Fruit fly (Drosophila melanogaster) S2 (cell line): ENCODE measurements around the gene CG1273.

ENCODE experiments used
- CG8478 ChIP-seq: fragments of >200 bp; optimal IDR thresholded peaks from 2 replicates; lab custom pipeline; 2018
- CTCF ChIP-seq, 2 experiments: fragments of >200 bp; optimal IDR thresholded peaks; 2 replicates each; lab custom pipeline; 2018

CG1273 gene

dm6 chr3L:4293304-4293703, 29.8 kb downstream of the CG1273 start:
- TF ChIP-seq CG8478 (lab: Kevin White, UChicago) (no peak), CTCF (optimal IDR thresholded peaks at IDR 0.05; lab: Kevin White, UChicago) (no peak)

dm6 chr3L:4293711-4294110, 30.2 kb downstream of the CG1273 start:
- TF ChIP-seq CTCF (optimal IDR thresholded peaks at IDR 0.05; lab: Kevin White, UChicago), result no peak
- TF ChIP-seq CG8478 (lab: Kevin White, UChicago), result no peak

dm6 chr3L:4296760-4297159, 33.2 kb downstream of the CG1273 start:
- TF ChIP-seq CTCF (optimal IDR thresholded peaks at IDR 0.05; lab: Kevin White, UChicago), result no peak
- no peak for TF ChIP-seq CG8478 (lab: Kevin White, UChicago)

dm6 chr3L:4302088-4302487, 38.6 kb downstream of the CG1273 start:
- TF ChIP-seq CTCF (optimal IDR thresholded peaks at IDR 0.05; lab: Kevin White, UChicago) (no peak), CG8478 (lab: Kevin White, UChicago) (no peak)

dm6 chr3L:4304244-4304959, 40.9 kb downstream of the CG1273 start:
- no peak for TF ChIP-seq CTCF (optimal IDR thresholded peaks at IDR 0.05; lab: Kevin White, UChicago)
- no peak for TF ChIP-seq CG8478 (lab: Kevin White, UChicago)

dm6 chr3L:4307691-4308383, 44.3 kb downstream of the CG1273 start, which contains the start of gene dyl:
Gene dyl (minus strand): TSS chr3L:4307718.
- TF ChIP-seq CG8478 (lab: Kevin White, UChicago) (no peak), CTCF (optimal IDR thresholded peaks at IDR 0.05; lab: Kevin White, UChicago) (no peak)

- no peak for TF ChIP-seq CTCF (optimal IDR thresholded peaks at IDR 0.05; lab: Kevin White, UChicago)
- no peak for TF ChIP-seq CG8478 (lab: Kevin White, UChicago)
These were observed 47.1 kb downstream of the CG1273 start for dm6 chr3L:4310604-4311003.

dm6 chr3L:4313299-4313698, 49.8 kb downstream of the CG1273 start, which contains the start of gene Claspin:
Gene Claspin (plus strand): TSS chr3L:4313483.
- TF ChIP-seq CTCF (optimal IDR thresholded peaks at IDR 0.05; lab: Kevin White, UChicago), result peak in 1 of 2 experiments; percentile 14
- no peak for TF ChIP-seq CG8478 (lab: Kevin White, UChicago)

- TF ChIP-seq CG8478 (lab: Kevin White, UChicago) (no peak), CTCF (optimal IDR thresholded peaks at IDR 0.05; lab: Kevin White, UChicago) (no peak)
These were observed 55.4 kb downstream of the CG1273 start, which contains the start of gene PMP34 for dm6 chr3L:4318677-4319580. Gene PMP34 (plus strand): TSS chr3L:4318755.

- TF ChIP-seq CTCF (optimal IDR thresholded peaks at IDR 0.05; lab: Kevin White, UChicago) (no peak), CG8478 (lab: Kevin White, UChicago) (no peak)
These were observed 58.6 kb downstream of the CG1273 start, which contains the start of gene CG15014 for dm6 chr3L:4322032-4322617. Gene CG15014 (minus strand): TSS chr3L:4322259.
